Worm (Caenorhabditis elegans) whole organism, L1 larva: ENCODE results near the gene F41C3.1.

Experiments used
- C04F5.9 ChIP-seq: sonication (generic microtip); optimal IDR thresholded peaks from 2 replicates; lab custom pipeline; 2016; ENCODE audit warnings: missing genetic modification characterization, missing compliant biosample characterization
- C16A3.4 ChIP-seq: fragments of 150-350 bp; optimal IDR thresholded peaks from 2 replicates; lab custom pipeline; 2014; ENCODE audit warnings: missing biosample characterization, missing genetic modification characterization
- C34B4.2 ChIP-seq: sonication (generic microtip); optimal IDR thresholded peaks from 2 replicates; lab custom pipeline; 2017; ENCODE audit warnings: mild to moderate bottlenecking, missing genetic modification characterization, missing compliant biosample characterization
- Y116A8C.19 ChIP-seq: sonication (generic microtip); optimal IDR thresholded peaks from 2 replicates; lab custom pipeline; 2016; ENCODE audit warnings: missing compliant biosample characterization, missing genetic modification characterization, borderline replicate concordance
- blmp-1 ChIP-seq: fragments of 150-350 bp; optimal IDR thresholded peaks from 2 replicates; lab custom pipeline; 2014; ENCODE audit warnings: missing biosample characterization, missing genetic modification characterization
- ceh-63 ChIP-seq: fragments of 200-800 bp; sonication (Bioruptor generic); optimal IDR thresholded peaks from 2 replicates; lab custom pipeline; 2018; ENCODE audit warnings: mild to moderate bottlenecking, missing genetic modification characterization, missing compliant biosample characterization
- ceh-8 ChIP-seq: fragments of 200-800 bp; sonication (Bioruptor generic); optimal IDR thresholded peaks from 2 replicates; lab custom pipeline; 2018; ENCODE audit warnings: mild to moderate bottlenecking, missing genetic modification characterization, moderate library complexity, missing compliant biosample characterization
- ceh-82 ChIP-seq, 3 experiments: fragments of 150-350 bp in 1 of 3; sonication (generic microtip) in 2 of 3; optimal IDR thresholded peaks; 2 replicates each; lab custom pipeline; 2014 to 2017; ENCODE audit warnings: missing biosample characterization in 3 of 3, missing genetic modification characterization in 3 of 3
- ceh-88 ChIP-seq: fragments of 200-800 bp; sonication (Bioruptor generic); IDR thresholded peaks from 2 replicates; pipeline ENCODE4 v1.3.6; 2022; ENCODE audit warnings: missing genetic modification characterization, missing compliant biosample characterization
- ceh-90 ChIP-seq: sonication (generic microtip); optimal IDR thresholded peaks from 2 replicates; lab custom pipeline; 2016; ENCODE audit warnings: missing genetic modification characterization, missing compliant biosample characterization
- dpl-1 ChIP-seq, 3 experiments: fragments of 150-350 bp in 2 of 3; sonication (generic microtip) in 1 of 3; optimal IDR thresholded peaks; 2 replicates each; lab custom pipeline; 2014 to 2017; ENCODE audit warnings: missing biosample characterization in 3 of 3, missing genetic modification characterization in 3 of 3, missing genetic modification reagents in 3 of 3
- efl-1 ChIP-seq, 4 experiments: fragments of 150-350 bp; optimal IDR thresholded peaks in 3 of 4; peaks in 1 of 4; 1 replicate in 1 of 4; 2 replicates in 3 of 4; lab custom pipeline; 2014; ENCODE audit warnings: missing biosample characterization in 2 of 4, missing genetic modification characterization in 2 of 4, missing genetic modification reagents in 2 of 4
- elt-3 ChIP-seq, 6 experiments: fragments of 150-350 bp in 1 of 6; sonication (generic microtip); optimal IDR thresholded peaks; 2 replicates each; lab custom pipeline; 2017 to 2018; ENCODE audit warnings: missing biosample characterization in 6 of 6, missing genetic modification characterization in 6 of 6, inconsistent platforms in 1 of 6
- ets-5 ChIP-seq: fragments of 200-800 bp; sonication (Bioruptor generic); IDR thresholded peaks from 2 replicates; pipeline ENCODE4 v1.3.6; 2022; ENCODE audit warnings: missing genetic modification characterization, missing compliant biosample characterization
- fkh-10 ChIP-seq: sonication (generic microtip); optimal IDR thresholded peaks from 2 replicates; lab custom pipeline; 2017; ENCODE audit warnings: missing biosample characterization, missing genetic modification reagents, missing genetic modification characterization
- grh-1 ChIP-seq: fragments of 200-800 bp; sonication (Bioruptor generic); IDR thresholded peaks from 2 replicates; pipeline ENCODE4 v1.3.6; 2022; ENCODE audit warnings: missing genetic modification reagents, missing genetic modification characterization, missing compliant biosample characterization
- hlh-17 ChIP-seq: fragments of 200-800 bp; sonication (Bioruptor generic); optimal IDR thresholded peaks from 2 replicates; lab custom pipeline; 2018; ENCODE audit warnings: missing genetic modification characterization, mild to moderate bottlenecking, missing compliant biosample characterization, moderate library complexity, borderline replicate concordance
- hlh-4 ChIP-seq: sonication (generic microtip); optimal IDR thresholded peaks from 2 replicates; lab custom pipeline; 2016; ENCODE audit warnings: mild to moderate bottlenecking, missing genetic modification characterization, missing compliant biosample characterization
- isw-1 ChIP-seq: fragments of 200-800 bp; sonication (Bioruptor generic); IDR thresholded peaks from 2 replicates; pipeline ENCODE4 v1.3.6; 2022; ENCODE audit warnings: missing genetic modification characterization, missing compliant biosample characterization
- lin-13 ChIP-seq: fragments of 150-350 bp; optimal IDR thresholded peaks from 2 replicates; lab custom pipeline; 2014; ENCODE audit warnings: missing biosample characterization, missing genetic modification reagents, missing genetic modification characterization
- lin-14 ChIP-seq: fragments of 200-800 bp; sonication (Bioruptor generic); optimal IDR thresholded peaks from 2 replicates; lab custom pipeline; 2018; ENCODE audit warnings: mild to moderate bottlenecking, missing genetic modification characterization, moderate library complexity, missing compliant biosample characterization
- lin-35 ChIP-seq, 2 experiments: fragments of 150-350 bp; optimal IDR thresholded peaks; 2 replicates each; lab custom pipeline; 2014; ENCODE audit warnings: missing biosample characterization in 2 of 2, missing genetic modification characterization in 2 of 2, missing genetic modification reagents in 2 of 2
- lin-39 ChIP-seq: fragments of 150-350 bp; optimal IDR thresholded peaks from 2 replicates; lab custom pipeline; 2014; ENCODE audit warnings: missing biosample characterization, missing genetic modification reagents, missing genetic modification characterization
- lir-3 ChIP-seq: sonication (generic microtip); optimal IDR thresholded peaks from 2 replicates; lab custom pipeline; 2016; ENCODE audit warnings: mild to moderate bottlenecking, missing genetic modification characterization, moderate library complexity, missing compliant biosample characterization; ENCODE audit not compliant: poor library complexity
- mab-9 ChIP-seq: fragments of 200-800 bp; sonication (Bioruptor generic); IDR thresholded peaks from 2 replicates; pipeline ENCODE4 v1.3.6; 2022; ENCODE audit warnings: missing genetic modification reagents, missing genetic modification characterization, missing compliant biosample characterization
- mdl-1 ChIP-seq, 2 experiments: fragments of 150-350 bp; optimal IDR thresholded peaks; 2 replicates each; lab custom pipeline; 2014 to 2017; ENCODE audit warnings: missing biosample characterization in 2 of 2, missing genetic modification characterization in 2 of 2, inconsistent platforms in 1 of 2
- mef-2 ChIP-seq: fragments of 150-350 bp; optimal IDR thresholded peaks from 2 replicates; lab custom pipeline; 2014; ENCODE audit warnings: missing biosample characterization, missing genetic modification characterization
- nhr-19 ChIP-seq: fragments of 200-800 bp; sonication (Bioruptor generic); conservative IDR thresholded peaks from 2 replicates; pipeline ENCODE4 v1.3.6; 2022; ENCODE audit warnings: missing genetic modification characterization, missing compliant biosample characterization
- nhr-20 ChIP-seq: sonication (generic microtip); optimal IDR thresholded peaks from 2 replicates; lab custom pipeline; 2016; ENCODE audit warnings: mild to moderate bottlenecking, missing genetic modification characterization, missing compliant biosample characterization
- nhr-47 ChIP-seq: sonication (generic microtip); optimal IDR thresholded peaks from 2 replicates; lab custom pipeline; 2016; ENCODE audit warnings: mild to moderate bottlenecking, missing genetic modification characterization, moderate library complexity, missing compliant biosample characterization
- nhr-71 ChIP-seq: sonication (generic microtip); optimal IDR thresholded peaks from 2 replicates; lab custom pipeline; 2016; ENCODE audit warnings: mild to moderate bottlenecking, missing genetic modification characterization, moderate library complexity, missing compliant biosample characterization
- nhr-76 ChIP-seq: sonication (generic microtip); optimal IDR thresholded peaks from 2 replicates; lab custom pipeline; 2017; ENCODE audit warnings: missing biosample characterization, missing genetic modification characterization
- nhr-77 ChIP-seq: fragments of 150-350 bp; optimal IDR thresholded peaks from 2 replicates; lab custom pipeline; 2014; ENCODE audit warnings: missing biosample characterization, missing genetic modification characterization
- nhr-85 ChIP-seq: sonication (generic microtip); peaks from one replicate; lab custom pipeline; 2016; ENCODE audit warnings: missing genetic modification characterization, inconsistent platforms, missing compliant biosample characterization
- nhr-90 ChIP-seq: sonication (generic microtip); optimal IDR thresholded peaks from 2 replicates; lab custom pipeline; 2016; ENCODE audit warnings: mild to moderate bottlenecking, missing genetic modification characterization, missing compliant biosample characterization; ENCODE audit not compliant: poor library complexity
- rnt-1 ChIP-seq: sonication (generic microtip); optimal IDR thresholded peaks from 2 replicates; lab custom pipeline; 2016; ENCODE audit warnings: mild to moderate bottlenecking, missing genetic modification characterization, moderate library complexity, missing compliant biosample characterization
- snu-23 ChIP-seq: sonication (generic microtip); optimal IDR thresholded peaks from 2 replicates; lab custom pipeline; 2016; ENCODE audit warnings: missing genetic modification characterization, missing compliant biosample characterization
- sox-4 ChIP-seq: sonication (generic microtip); optimal IDR thresholded peaks from 2 replicates; lab custom pipeline; 2016; ENCODE audit warnings: missing genetic modification characterization, missing compliant biosample characterization
- tbx-2 ChIP-seq: sonication (generic microtip); optimal IDR thresholded peaks from 2 replicates; lab custom pipeline; 2016; ENCODE audit warnings: missing genetic modification characterization, missing compliant biosample characterization
- tlp-1 ChIP-seq: fragments of 150-350 bp; optimal IDR thresholded peaks from 2 replicates; lab custom pipeline; 2014; ENCODE audit warnings: missing biosample characterization, missing genetic modification characterization
- unc-62 ChIP-seq: fragments of 150-350 bp; optimal IDR thresholded peaks from 2 replicates; lab custom pipeline; 2014; ENCODE audit warnings: missing biosample characterization, missing genetic modification reagents, missing genetic modification characterization
- unc-86 ChIP-seq: sonication (generic microtip); optimal IDR thresholded peaks from 2 replicates; lab custom pipeline; 2016; ENCODE audit warnings: missing genetic modification characterization, missing compliant biosample characterization
- zag-1 ChIP-seq: fragments of 150-350 bp; optimal IDR thresholded peaks from 2 replicates; lab custom pipeline; 2014; ENCODE audit warnings: missing biosample characterization, missing genetic modification characterization
- zip-4 ChIP-seq: fragments of 200-800 bp; sonication (Bioruptor generic); optimal IDR thresholded peaks from 2 replicates; lab custom pipeline; 2018; ENCODE audit warnings: mild to moderate bottlenecking, missing genetic modification characterization, moderate library complexity, missing compliant biosample characterization

Gene F41C3.1

DNA sequence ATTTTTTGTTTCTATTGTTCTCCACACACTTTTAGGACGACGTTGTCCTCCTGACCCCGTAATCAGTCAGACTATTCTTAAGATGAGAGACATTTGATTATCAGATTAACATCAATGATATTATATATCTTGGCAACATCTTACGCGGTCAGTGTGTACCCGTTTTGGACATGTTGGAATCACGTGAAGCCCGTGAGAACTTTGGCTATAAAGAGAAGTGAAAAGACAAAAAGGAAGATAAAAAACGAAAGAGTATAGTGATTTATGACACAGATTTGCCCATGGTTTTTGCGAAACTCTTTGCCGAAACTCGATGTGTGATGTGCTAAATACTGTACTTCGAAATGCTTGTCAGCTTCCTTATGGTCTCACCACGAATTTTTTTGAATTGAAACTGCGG, 6.8 kb upstream of the F41C3.1 start (continued):
- peak; percentile 47 for TF ChIP-seq nhr-47 (tag; lab: Kevin White, UChicago)
- TF ChIP-seq ceh-82 (tag; optimal IDR thresholded peaks at IDR 0.05; lab: Kevin White, UChicago): no peak
- TF ChIP-seq hlh-17 (GFP tag; lab: Kevin White, UChicago): no peak
- no peak for TF ChIP-seq tlp-1
- TF ChIP-seq tbx-2: peak; percentile 63
- no peak for TF ChIP-seq ets-5 (GFP tag; lab: Robert Waterston, UW)
- peak; percentile 79 for TF ChIP-seq nhr-90 (tag; lab: Kevin White, UChicago)
- TF ChIP-seq unc-86: no peak
- no peak for TF ChIP-seq ceh-90 (tag; lab: Kevin White, UChicago)
- TF ChIP-seq efl-1 (optimal IDR thresholded peaks at IDR 0.05; lab: Kevin White, UChicago): peak in 1 of 2 experiments; percentile 8
- peak in 1 of 2 experiments; percentile 68 for TF ChIP-seq efl-1 (GFP tag; optimal IDR thresholded peaks at IDR 0.05 in 1 of 2; lab: Kevin White, UChicago)
- no peak for TF ChIP-seq C34B4.2 (tag; lab: Kevin White, UChicago)
- no peak for TF ChIP-seq lin-39 (tag; lab: Kevin White, UChicago)
- no peak for TF ChIP-seq zag-1 (tag; lab: Kevin White, UChicago)
- TF ChIP-seq zip-4 (GFP tag; lab: Kevin White, UChicago): no peak

ce11 chrII:4747063-4747462, 5.0 kb upstream of the F41C3.1 start:
- peak; percentile 19 for TF ChIP-seq lin-14
- TF ChIP-seq rnt-1 (tag; lab: Kevin White, UChicago): no peak
- TF ChIP-seq nhr-19 (GFP tag; lab: Robert Waterston, UW): peak; percentile 40
- TF ChIP-seq ceh-63: no peak
- TF ChIP-seq nhr-47 (tag; lab: Kevin White, UChicago): peak; percentile 30
- TF ChIP-seq nhr-20 (tag; lab: Kevin White, UChicago): peak; percentile 24
- no peak for TF ChIP-seq ceh-88 (GFP tag; lab: Robert Waterston, UW)
- TF ChIP-seq lin-35 (GFP tag; optimal IDR thresholded peaks at IDR 0.05; lab: Kevin White, UChicago): peak in 1 of 2 experiments; percentile 8
- TF ChIP-seq sox-4 (tag; lab: Kevin White, UChicago): no peak
- 0 out of 2 replicates have a peak, but pooled peaks have one; percentile 6 for TF ChIP-seq grh-1 (GFP tag; lab: Robert Waterston, UW)
- TF ChIP-seq elt-3 (tag; optimal IDR thresholded peaks at IDR 0.05; lab: Kevin White, UChicago): peak in 2 of 6 experiments; percentile 13 to 55
- TF ChIP-seq mdl-1 (tag; optimal IDR thresholded peaks at IDR 0.05; lab: Kevin White, UChicago): peak in 1 of 2 experiments; percentile 44
- TF ChIP-seq lin-13 (GFP tag; lab: Kevin White, UChicago): no peak
- TF ChIP-seq unc-86: no peak
- peak; percentile 37 for TF ChIP-seq nhr-71 (tag; lab: Kevin White, UChicago)
- TF ChIP-seq blmp-1 (tag; lab: Kevin White, UChicago): peak; percentile 32
- TF ChIP-seq nhr-85 (tag; lab: Kevin White, UChicago): peak; percentile 84
- TF ChIP-seq mab-9 (GFP tag; lab: Robert Waterston, UW): no peak
- peak; percentile 5 for TF ChIP-seq snu-23 (GFP tag; lab: Kevin White, UChicago)
- TF ChIP-seq, all 84 proteins: peak for 12

DNA sequence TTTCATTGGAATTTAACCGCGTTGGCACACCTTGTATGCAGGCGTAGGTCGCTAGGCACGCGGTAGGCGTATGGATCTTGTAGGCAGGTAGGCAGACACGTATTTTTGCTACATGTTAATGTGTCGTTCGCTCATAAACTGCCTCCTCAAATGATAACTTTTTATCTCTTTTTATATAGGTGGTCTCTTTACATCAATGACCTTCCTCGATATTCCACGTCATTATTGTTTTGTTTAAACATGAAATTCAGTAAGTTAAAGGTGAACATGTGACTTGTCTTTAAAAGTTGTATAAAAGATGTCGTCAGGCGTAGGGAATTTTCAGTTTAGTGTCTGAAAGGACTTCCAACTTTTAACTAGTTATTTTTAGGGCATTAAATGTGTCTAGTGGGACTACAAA, 4.4 kb upstream of the F41C3.1 start:
- peak in 1 of 6 experiments; percentile 51 for TF ChIP-seq elt-3 (tag; optimal IDR thresholded peaks at IDR 0.05; lab: Kevin White, UChicago)
- TF ChIP-seq lin-14: peak; percentile 8
- TF ChIP-seq nhr-85 (tag; lab: Kevin White, UChicago): peak; percentile 71
- TF ChIP-seq blmp-1 (tag; lab: Kevin White, UChicago): no peak
- no peak for TF ChIP-seq efl-1 (optimal IDR thresholded peaks at IDR 0.05; lab: Kevin White, UChicago)
- TF ChIP-seq efl-1 (GFP tag; optimal IDR thresholded peaks at IDR 0.05 in 1 of 2; lab: Kevin White, UChicago): peak in 1 of 2 experiments; percentile 55
- TF ChIP-seq hlh-4 (tag; lab: Kevin White, UChicago): no peak
- TF ChIP-seq nhr-71 (tag; lab: Kevin White, UChicago): peak; percentile 21
- TF ChIP-seq nhr-77 (tag; lab: Kevin White, UChicago): no peak
- no peak for TF ChIP-seq Y116A8C.19 (tag; lab: Kevin White, UChicago)

DNA sequence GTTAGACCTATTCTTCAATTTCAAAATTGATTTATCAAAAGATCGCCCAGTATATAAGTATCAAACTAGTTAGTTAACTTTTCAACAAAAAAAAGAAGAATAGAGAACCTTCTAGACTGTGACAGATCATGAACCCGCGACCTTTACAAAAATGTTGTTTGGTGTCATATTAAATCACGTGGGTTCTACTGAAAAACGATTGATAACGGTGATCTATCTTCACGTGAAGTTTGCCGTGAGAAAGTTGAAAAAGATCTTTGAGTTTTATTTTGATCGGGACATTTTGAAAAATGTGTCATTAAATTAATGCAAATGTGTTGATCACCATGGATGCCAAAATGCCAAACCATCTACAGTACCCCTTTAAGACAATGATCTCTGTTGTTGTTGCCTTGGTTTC, 3.7 kb upstream of the F41C3.1 start:
- no peak for TF ChIP-seq Y116A8C.19 (tag; lab: Kevin White, UChicago)
- TF ChIP-seq tbx-2: peak; percentile 31
- no peak for TF ChIP-seq grh-1 (GFP tag; lab: Robert Waterston, UW)
- TF ChIP-seq C04F5.9: no peak
- TF ChIP-seq isw-1 (GFP tag; lab: Robert Waterston, UW): no peak
- TF ChIP-seq blmp-1 (tag; lab: Kevin White, UChicago): no peak
- no peak for TF ChIP-seq mef-2 (tag; lab: Kevin White, UChicago)
- TF ChIP-seq fkh-10 (GFP tag; lab: Kevin White, UChicago): no peak
- TF ChIP-seq sox-4 (tag; lab: Kevin White, UChicago): no peak
- TF ChIP-seq ceh-8 (GFP tag; lab: Kevin White, UChicago): no peak
- peak in 1 of 2 experiments; percentile 48 for TF ChIP-seq mdl-1 (tag; optimal IDR thresholded peaks at IDR 0.05; lab: Kevin White, UChicago)
- TF ChIP-seq nhr-85 (tag; lab: Kevin White, UChicago): peak; percentile 87
- no peak for TF ChIP-seq nhr-76 (tag; lab: Kevin White, UChicago)
- TF ChIP-seq lir-3: no peak
- no peak for TF ChIP-seq dpl-1 (GFP tag; optimal IDR thresholded peaks at IDR 0.05; lab: Kevin White, UChicago)
- no peak for TF ChIP-seq unc-62
- TF ChIP-seq C16A3.4 (tag; lab: Kevin White, UChicago): no peak
- no peak for TF ChIP-seq rnt-1 (tag; lab: Kevin White, UChicago)
